Worm (Caenorhabditis elegans) whole organism, L4/young adult: Measurements from ENCODE around the gene glb-21.
"Not testable (repeated sequence)": the region's sequence is repeated elsewhere in the genome, so short reads cannot be mapped to it uniquely, and the experiment has no call there.

Source experiments
- W03F9.2 ChIP-seq: fragments of 150-350 bp; optimal IDR thresholded peaks from 2 replicates; lab custom pipeline; 2014; ENCODE audit warnings: missing biosample characterization, missing genetic modification characterization
- dao-5 ChIP-seq: sonication (generic microtip); optimal IDR thresholded peaks from 2 replicates; lab custom pipeline; 2016; ENCODE audit warnings: missing genotype, missing genetic modification characterization, moderate library complexity, missing compliant biosample characterization
- him-1 ChIP-seq: sonication (generic microtip); optimal IDR thresholded peaks from 2 replicates; lab custom pipeline; 2016; ENCODE audit warnings: missing genotype, missing genetic modification reagents, missing genetic modification characterization, missing compliant biosample characterization

glb-21 gene

DNA sequence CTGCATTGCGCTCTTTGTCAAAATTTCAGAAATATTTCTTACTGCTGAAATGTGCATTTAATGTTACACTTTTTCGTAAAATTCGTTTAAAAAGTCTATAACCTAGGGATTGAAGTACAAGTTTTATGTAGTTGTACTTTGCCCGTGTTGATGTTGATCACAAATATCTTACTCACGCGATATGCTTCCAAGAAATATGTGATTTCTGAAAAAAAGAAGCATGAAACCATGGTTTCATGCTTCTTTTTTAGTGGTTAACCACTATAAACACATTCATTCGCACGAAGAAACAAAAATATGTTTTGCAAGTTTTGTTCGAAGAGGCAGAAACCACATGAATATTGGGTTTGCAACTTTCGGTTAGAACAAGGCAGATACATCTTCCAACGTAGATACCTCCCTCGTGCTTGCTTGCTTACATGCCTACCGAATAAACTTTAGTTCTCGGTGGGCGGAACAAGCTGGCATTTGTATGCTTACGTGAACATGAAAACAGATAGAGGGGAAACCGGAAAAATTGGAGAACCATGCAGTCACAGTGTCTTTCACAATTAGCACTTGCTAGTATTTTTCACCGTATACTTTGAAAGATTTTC, 22.5 kb downstream of the glb-21 start, which contains the start of gene R102.3:
Gene R102.3 (plus strand): TSS at position 546 of the 596 bp plus-strand sequence.
- TF ChIP-seq W03F9.2 (tag; lab: Kevin White, UChicago) (no peak), dao-5 (tag; lab: Kevin White, UChicago) (no peak), him-1 (tag; lab: Kevin White, UChicago) (no peak)

DNA sequence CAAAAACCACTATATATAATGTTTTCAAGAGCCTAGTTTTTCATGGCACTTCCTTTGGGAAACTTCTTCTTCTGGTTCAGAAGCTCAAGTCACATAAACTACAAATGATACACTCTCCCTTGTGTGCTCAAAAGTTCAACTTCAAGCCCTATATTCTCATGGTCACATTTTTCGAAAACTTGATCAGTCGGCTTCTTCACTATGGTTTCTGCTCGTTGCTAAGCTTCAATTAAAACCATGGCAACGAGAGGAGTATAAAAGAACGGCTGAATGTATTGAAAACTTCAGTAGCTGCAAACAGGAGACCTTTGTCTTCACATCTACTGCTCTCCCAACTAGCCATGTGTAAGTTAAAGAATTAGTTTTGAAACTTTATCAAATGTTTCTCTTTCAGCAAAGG, 24.3 kb downstream of the glb-21 start, which contains the start of gene R102.2:
Gene R102.2 (plus strand): TSS at position 301 of the 400 bp plus-strand sequence.
- TF ChIP-seq dao-5, W03F9.2, him-1 (tag; lab: Kevin White, UChicago): not testable (repeated sequence)

DNA sequence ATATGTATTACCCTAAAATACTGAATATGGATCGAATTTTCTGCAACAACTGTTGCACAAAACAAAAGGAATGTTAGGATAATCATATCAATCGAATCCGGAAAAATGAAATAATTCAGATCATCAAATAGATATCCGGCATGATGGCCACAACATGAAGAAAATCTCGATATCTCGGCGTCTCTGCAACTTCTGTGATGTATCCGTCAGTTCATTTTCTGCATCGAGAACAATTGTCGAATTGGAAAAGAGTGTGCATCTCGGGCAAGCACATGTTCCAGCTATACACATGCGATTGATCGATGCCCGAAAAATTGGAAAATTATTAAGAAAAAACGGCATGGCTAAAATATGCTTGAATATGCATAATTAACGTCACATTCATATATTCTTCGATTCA, 25.8 kb downstream of the glb-21 start, which contains the start of the genes K08C7.6 and R102.1:
Gene K08C7.6 (minus strand): TSS at position 101 of the 400 bp plus-strand sequence.
Gene R102.1 (plus strand): TSS at position 291 of the 400 bp plus-strand sequence.
- TF ChIP-seq him-1 (tag; lab: Kevin White, UChicago) (no peak), W03F9.2 (tag; lab: Kevin White, UChicago) (no peak), dao-5 (tag; lab: Kevin White, UChicago) (no peak)

DNA sequence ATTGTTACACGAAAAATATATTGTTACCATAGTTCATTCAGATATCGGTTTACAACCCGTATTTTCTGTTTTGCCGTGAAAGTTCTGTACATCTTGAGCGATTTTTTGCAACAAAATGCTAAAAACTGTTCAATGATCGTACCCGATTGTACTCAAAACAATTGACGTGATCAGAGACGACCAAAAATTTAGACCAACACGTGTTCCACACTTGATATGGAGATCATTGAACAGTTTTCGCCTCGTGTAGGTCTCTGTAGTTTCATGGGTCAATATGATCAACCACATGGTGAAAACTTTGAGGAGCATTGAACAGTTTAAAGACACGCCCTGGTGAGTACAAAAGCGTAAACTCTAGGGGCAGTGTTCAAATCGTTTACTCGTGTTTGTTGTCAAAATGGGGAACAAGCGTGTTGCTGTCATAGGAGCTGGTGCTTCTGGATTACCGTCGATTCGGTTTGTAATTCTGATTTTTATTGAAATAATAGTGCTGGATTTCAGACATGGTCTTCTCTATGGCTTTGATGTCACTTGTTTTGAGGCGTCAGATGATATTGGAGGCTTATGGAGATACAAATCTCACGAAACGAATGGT, 29.3 kb downstream of the glb-21 start, which contains the start of gene fmo-2:
Gene fmo-2 (plus strand): TSS at position 370 of the 595 bp plus-strand sequence.
- TF ChIP-seq him-1 (tag; lab: Kevin White, UChicago) (no peak), dao-5 (tag; lab: Kevin White, UChicago) (no peak), W03F9.2 (tag; lab: Kevin White, UChicago) (no peak)

DNA sequence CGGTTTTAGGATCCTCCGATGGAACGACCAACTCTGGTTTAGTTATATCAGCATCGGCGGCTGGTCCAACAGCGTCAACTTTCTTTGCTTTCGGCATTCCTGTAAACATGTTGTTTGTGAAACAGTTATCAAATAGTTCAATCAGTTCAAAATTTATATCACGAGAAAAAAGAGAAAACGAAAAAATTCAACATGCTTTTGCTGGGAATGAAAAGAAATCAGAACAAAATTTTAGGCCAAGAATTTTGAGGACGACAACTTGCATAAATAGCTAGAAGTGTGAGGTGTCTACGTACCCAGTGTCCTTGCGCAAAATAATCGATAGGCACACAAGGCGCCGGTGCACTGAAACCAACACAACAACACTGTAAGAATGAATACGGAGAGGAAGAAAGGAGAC, 31.2 kb downstream of the glb-21 start, which contains the start of gene K08C7.4:
Gene K08C7.4 (minus strand): TSS at position 101 of the 400 bp plus-strand sequence.
- TF ChIP-seq W03F9.2 (tag; lab: Kevin White, UChicago) = no peak
- no peak for TF ChIP-seq him-1 (tag; lab: Kevin White, UChicago)
- no peak for TF ChIP-seq dao-5 (tag; lab: Kevin White, UChicago)

DNA sequence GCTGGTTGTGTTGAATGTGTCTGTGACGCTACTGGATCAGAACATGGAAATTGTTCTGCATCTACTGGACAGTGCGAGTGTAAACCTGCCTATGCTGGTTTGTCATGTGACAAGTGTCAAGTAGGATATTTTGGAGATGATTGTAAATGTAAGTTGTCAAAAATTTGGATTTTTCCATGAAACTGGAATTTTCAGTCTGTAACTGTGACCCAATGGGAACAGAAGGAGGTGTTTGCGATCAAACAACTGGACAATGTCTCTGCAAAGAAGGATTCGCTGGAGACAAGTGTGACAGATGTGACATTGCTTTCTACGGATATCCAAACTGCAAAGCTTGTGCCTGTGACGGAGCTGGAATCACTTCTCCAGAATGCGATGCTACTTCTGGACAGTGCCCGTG, 43.0 kb downstream of the glb-21 start:
- TF ChIP-seq dao-5 (tag; lab: Kevin White, UChicago) = no peak
- TF ChIP-seq him-1 (tag; lab: Kevin White, UChicago) = no peak
- TF ChIP-seq W03F9.2 (tag; lab: Kevin White, UChicago) = no peak

DNA sequence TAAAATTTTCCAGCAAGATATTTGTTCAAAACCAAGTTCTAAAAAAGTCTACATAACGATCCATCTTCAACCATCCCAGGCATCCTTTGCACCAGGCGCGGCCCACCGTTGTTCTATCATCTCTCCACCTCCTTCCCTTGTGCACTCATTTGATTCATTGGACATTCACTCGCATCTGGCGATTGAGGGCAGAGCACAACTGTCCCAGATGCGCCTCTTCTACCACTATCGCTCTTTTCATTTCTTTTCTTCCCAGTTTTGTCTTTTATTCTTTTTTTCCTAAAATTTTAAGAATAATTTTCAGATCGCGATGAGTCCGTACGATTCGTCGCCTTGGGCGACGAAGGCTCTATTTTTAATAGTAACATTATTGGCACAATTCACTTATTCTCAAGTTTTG, 45.1 kb downstream of the glb-21 start, which contains the start of gene epi-1:
Gene epi-1 (plus strand): TSS at position 301 of the 400 bp plus-strand sequence.
- TF ChIP-seq him-1 (tag; lab: Kevin White, UChicago) = no peak

DNA sequence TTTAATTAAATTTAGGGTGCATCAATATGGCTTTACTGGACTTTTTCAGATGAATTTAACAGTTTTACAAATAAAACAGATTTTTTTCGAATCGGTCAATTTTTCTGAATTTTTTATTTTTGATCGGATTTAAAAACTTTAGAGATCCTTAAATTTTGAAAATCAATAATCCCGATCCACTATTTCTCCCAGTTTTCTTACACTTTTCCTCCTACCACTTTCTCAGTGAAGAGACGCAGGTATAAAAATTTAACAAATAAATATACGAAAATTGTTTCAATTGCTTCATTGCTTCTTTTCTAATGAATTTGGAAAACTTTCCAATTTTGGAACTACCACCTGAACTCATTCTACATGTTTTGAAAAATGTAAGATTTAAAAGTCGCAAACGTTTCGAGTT, 47.5 kb downstream of the glb-21 start, which contains the start of gene K08C7.7:
Gene K08C7.7 (plus strand): TSS at position 301 of the 400 bp plus-strand sequence.
- no peak for TF ChIP-seq dao-5 (tag; lab: Kevin White, UChicago)
- TF ChIP-seq him-1 (tag; lab: Kevin White, UChicago) = no peak
- no peak for TF ChIP-seq W03F9.2 (tag; lab: Kevin White, UChicago)

DNA sequence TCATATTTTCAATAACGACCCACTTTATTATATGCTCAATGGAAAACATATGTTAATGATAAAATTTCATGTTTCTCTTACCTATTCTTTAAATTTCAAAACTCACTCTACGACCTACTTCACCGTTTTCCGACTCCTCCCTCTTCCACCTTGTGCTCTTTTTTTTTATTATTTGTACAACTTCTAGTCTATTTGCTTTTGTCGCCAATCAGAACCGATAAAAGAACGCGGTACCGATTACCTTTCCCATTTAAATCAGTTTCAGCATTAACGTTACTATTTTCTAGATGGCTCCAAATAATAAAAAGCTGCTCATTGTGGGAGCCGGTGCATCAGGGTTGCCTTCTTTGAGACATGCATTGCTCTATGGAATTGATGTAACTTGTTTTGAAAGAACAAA, 49.8 kb downstream of the glb-21 start, which contains the start of gene fmo-1:
Gene fmo-1 (plus strand): TSS at position 98 of the 400 bp plus-strand sequence.
- TF ChIP-seq him-1 (tag; lab: Kevin White, UChicago) (no peak), W03F9.2 (tag; lab: Kevin White, UChicago) (no peak), dao-5 (tag; lab: Kevin White, UChicago) (no peak)

DNA sequence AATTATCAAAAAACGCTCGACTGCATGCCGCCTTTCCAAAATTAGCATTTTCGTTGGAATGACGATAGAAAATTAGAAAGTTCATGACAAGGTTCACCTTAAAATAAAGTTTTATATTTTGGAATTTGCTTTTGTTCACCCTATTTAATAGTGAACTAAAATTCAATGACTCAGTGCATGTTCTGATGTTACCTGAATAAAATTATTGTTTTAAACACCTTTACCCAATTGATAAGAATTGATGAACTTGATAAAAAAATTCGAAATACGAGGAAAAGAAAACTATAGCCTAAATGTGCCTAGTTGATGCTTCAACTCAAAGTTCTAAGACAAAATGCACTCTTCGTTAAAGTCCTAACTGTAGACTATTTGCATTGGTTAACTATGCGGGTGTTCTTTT, 50.5 kb downstream of the glb-21 start:
- TF ChIP-seq him-1 (tag; lab: Kevin White, UChicago) (no peak), W03F9.2 (tag; lab: Kevin White, UChicago) (no peak), dao-5 (tag; lab: Kevin White, UChicago) (no peak)
